Worm (Caenorhabditis elegans) whole organism, L4 larva: ENCODE data around the gene Y4C6B.7.

Experiments used
- F26F4.8 ChIP-seq: fragments of 200-800 bp; sonication (Bioruptor generic); conservative IDR thresholded peaks from 2 replicates; pipeline ENCODE4 v1.3.6; 2022; ENCODE audit warnings: missing genetic modification characterization, missing compliant biosample characterization
- F44E2.7 ChIP-seq: fragments of 200-800 bp; sonication (Bioruptor generic); IDR thresholded peaks from 2 replicates; pipeline ENCODE4 v2.1.2; 2022; ENCODE audit warnings: missing genetic modification characterization, missing compliant biosample characterization
- R02D3.7 ChIP-seq: fragments of 150-350 bp; sonication (generic microtip); optimal IDR thresholded peaks from 3 replicates; lab custom pipeline; 2014; ENCODE audit warnings: missing biosample characterization, missing genetic modification characterization
- T26A8.4 ChIP-seq: fragments of 200-800 bp; sonication (Bioruptor generic); IDR thresholded peaks from 2 replicates; pipeline ENCODE4 v1.3.6; 2022; ENCODE audit warnings: missing genetic modification characterization, missing compliant biosample characterization
- Y5F2A.4 ChIP-seq: fragments of 200-800 bp; sonication (Bioruptor generic); optimal IDR thresholded peaks from 2 replicates; lab custom pipeline; 2018; ENCODE audit warnings: mild to moderate bottlenecking, missing genetic modification characterization, missing compliant biosample characterization
- aha-1 ChIP-seq: fragments of 150-350 bp; peaks from one replicate; lab custom pipeline; 2014; ENCODE audit warnings: missing biosample characterization, missing genetic modification characterization
- aly-2 ChIP-seq: sonication (generic microtip); optimal IDR thresholded peaks from 2 replicates; lab custom pipeline; 2018; ENCODE audit warnings: missing biosample characterization, missing genetic modification characterization
- ceh-20 ChIP-seq: fragments of 200-800 bp; sonication (Bioruptor generic); IDR thresholded peaks from 2 replicates; pipeline ENCODE4 v1.3.6; 2022; ENCODE audit warnings: missing genetic modification reagents, missing genetic modification characterization, missing compliant biosample characterization
- ceh-28 ChIP-seq: fragments of 150-350 bp; optimal IDR thresholded peaks from 2 replicates; lab custom pipeline; 2014; ENCODE audit warnings: missing biosample characterization, missing genetic modification reagents, missing genetic modification characterization
- ceh-44 ChIP-seq: fragments of 200-800 bp; sonication (Bioruptor generic); IDR thresholded peaks from 2 replicates; pipeline ENCODE4 v1.3.6; 2022; ENCODE audit warnings: missing genetic modification reagents, missing genetic modification characterization, missing compliant biosample characterization
- daf-12 ChIP-seq: fragments of 150-350 bp; optimal IDR thresholded peaks from 2 replicates; lab custom pipeline; 2014; ENCODE audit warnings: missing biosample characterization, missing genetic modification reagents, missing genetic modification characterization
- daf-16 ChIP-seq, 3 experiments: sonication (generic microtip); optimal IDR thresholded peaks; 2 replicates each; lab custom pipeline; 2016 to 2017; ENCODE audit warnings: missing genetic modification characterization in 3 of 3, missing genetic modification reagents in 3 of 3, mild to moderate bottlenecking in 2 of 3, missing compliant biosample characterization in 2 of 3, missing biosample characterization in 1 of 3, moderate library complexity in 1 of 3
- daf-19 ChIP-seq: fragments of 200-800 bp; sonication (Bioruptor generic); conservative IDR thresholded peaks from 2 replicates; pipeline ENCODE4 v1.3.6; 2022; ENCODE audit warnings: missing genetic modification characterization, missing compliant biosample characterization
- dpl-1 ChIP-seq: fragments of 150-350 bp; optimal IDR thresholded peaks from 2 replicates; lab custom pipeline; 2014; ENCODE audit warnings: missing biosample characterization, missing genetic modification reagents, missing genetic modification characterization
- duxl-1 ChIP-seq: sonication (generic microtip); optimal IDR thresholded peaks from 2 replicates; lab custom pipeline; 2016; ENCODE audit warnings: mild to moderate bottlenecking, missing genetic modification characterization, moderate library complexity, missing compliant biosample characterization; ENCODE audit not compliant: poor library complexity
- dve-1 ChIP-seq: sonication (generic microtip); optimal IDR thresholded peaks from 2 replicates; lab custom pipeline; 2017; ENCODE audit warnings: antibody characterized with exemption, mild to moderate bottlenecking, missing genetic modification characterization, missing compliant biosample characterization; ENCODE audit not compliant: insufficient read depth
- gei-8 ChIP-seq: fragments of 200-800 bp; sonication (Bioruptor generic); optimal IDR thresholded peaks from 2 replicates; lab custom pipeline; 2018; ENCODE audit warnings: mild to moderate bottlenecking, missing genetic modification characterization, missing compliant biosample characterization
- hif-1 ChIP-seq, 2 experiments: sonication (generic microtip); optimal IDR thresholded peaks; 2 replicates each; lab custom pipeline; 2016 to 2017; ENCODE audit warnings: missing compliant biosample characterization in 2 of 2, missing genetic modification characterization in 2 of 2, missing genetic modification reagents in 2 of 2, missing genotype in 2 of 2, mild to moderate bottlenecking in 1 of 2
- hlh-11 ChIP-seq: fragments of 200-800 bp; sonication (Bioruptor generic); optimal IDR thresholded peaks from 2 replicates; lab custom pipeline; 2018; ENCODE audit warnings: mild to moderate bottlenecking, missing genetic modification characterization, missing compliant biosample characterization
- hlh-30 ChIP-seq: sonication (generic microtip); optimal IDR thresholded peaks from 2 replicates; lab custom pipeline; 2017; ENCODE audit warnings: antibody characterized with exemption, mild to moderate bottlenecking, missing genetic modification characterization, missing compliant biosample characterization; ENCODE audit not compliant: insufficient read depth
- hmg-1.1 ChIP-seq: fragments of 200-800 bp; sonication (Bioruptor generic); IDR thresholded peaks from 2 replicates; pipeline ENCODE4 v1.3.6; 2022; ENCODE audit warnings: missing genetic modification reagents, missing genetic modification characterization, missing compliant biosample characterization
- lin-38 ChIP-seq: fragments of 200-800 bp; sonication (Bioruptor generic); IDR thresholded peaks from 2 replicates; pipeline ENCODE4 v1.3.6; 2022; ENCODE audit warnings: missing genetic modification reagents, missing genetic modification characterization, missing compliant biosample characterization
- lsy-2 ChIP-seq, 2 experiments: fragments of 150-350 bp in 1 of 2; sonication (generic microtip) in 1 of 2; optimal IDR thresholded peaks; 2 replicates each; lab custom pipeline; 2014 to 2017; ENCODE audit warnings: missing biosample characterization in 2 of 2, missing genetic modification characterization in 2 of 2
- mdl-1 ChIP-seq, 2 experiments: fragments of 150-350 bp in 1 of 2; sonication (generic microtip) in 1 of 2; optimal IDR thresholded peaks; 2 replicates each; lab custom pipeline; 2014 to 2017; ENCODE audit warnings: missing biosample characterization in 2 of 2, missing genetic modification characterization in 2 of 2
- mep-1 ChIP-seq: fragments of 150-350 bp; sonication (generic microtip); optimal IDR thresholded peaks from 3 replicates; lab custom pipeline; 2014; ENCODE audit warnings: missing biosample characterization, missing genetic modification characterization
- nhr-102 ChIP-seq: sonication (generic microtip); optimal IDR thresholded peaks from 2 replicates; lab custom pipeline; 2016; ENCODE audit warnings: mild to moderate bottlenecking, missing genetic modification characterization, moderate library complexity, missing compliant biosample characterization
- nhr-111 ChIP-seq: fragments of 200-800 bp; sonication (Bioruptor generic); optimal IDR thresholded peaks from 2 replicates; lab custom pipeline; 2018; ENCODE audit warnings: mild to moderate bottlenecking, missing genetic modification characterization, missing compliant biosample characterization
- nhr-237 ChIP-seq: sonication (generic microtip); optimal IDR thresholded peaks from 2 replicates; lab custom pipeline; 2017; ENCODE audit warnings: missing biosample characterization, missing genetic modification characterization
- nhr-28 ChIP-seq: fragments of 150-350 bp; optimal IDR thresholded peaks from 2 replicates; lab custom pipeline; 2014; ENCODE audit warnings: missing biosample characterization, missing genetic modification characterization
- nhr-41 ChIP-seq: fragments of 200-800 bp; sonication (Bioruptor generic); IDR thresholded peaks from 2 replicates; pipeline ENCODE4 v1.3.6; 2022; ENCODE audit warnings: missing genetic modification reagents, missing genetic modification characterization, missing compliant biosample characterization
- nhr-42 ChIP-seq: fragments of 200-800 bp; sonication (Bioruptor generic); IDR thresholded peaks from 2 replicates; pipeline ENCODE4 v1.3.6; 2022; ENCODE audit warnings: missing genetic modification characterization, missing compliant biosample characterization
- nhr-48 ChIP-seq: sonication (generic microtip); optimal IDR thresholded peaks from 2 replicates; lab custom pipeline; 2016; ENCODE audit warnings: mild to moderate bottlenecking, missing genetic modification characterization, missing compliant biosample characterization
- nhr-77 ChIP-seq: fragments of 150-350 bp; optimal IDR thresholded peaks from 2 replicates; lab custom pipeline; 2014; ENCODE audit warnings: missing biosample characterization, missing genetic modification characterization
- pha-4 ChIP-seq, 2 experiments: fragments of 150-350 bp in 1 of 2; fragments of 200-800 bp in 1 of 2; sonication (Bioruptor generic) in 1 of 2; IDR thresholded peaks in 1 of 2; optimal IDR thresholded peaks in 1 of 2; 2 replicates each; pipeline versions ENCODE4 v1.3.6 to Lab custom; 2014 to 2022; ENCODE audit warnings: missing genetic modification characterization in 2 of 2, missing genetic modification reagents in 2 of 2, missing biosample characterization in 1 of 2, missing compliant biosample characterization in 1 of 2
- rbr-2 ChIP-seq: sonication (generic microtip); optimal IDR thresholded peaks from 2 replicates; lab custom pipeline; 2016; ENCODE audit warnings: missing genotype, missing genetic modification characterization, missing compliant biosample characterization
- snpc-1.2 ChIP-seq: fragments of 200-800 bp; sonication (Bioruptor generic); IDR thresholded peaks from 2 replicates; pipeline ENCODE4 v1.3.6; 2022; ENCODE audit warnings: missing genetic modification reagents, missing genetic modification characterization, missing compliant biosample characterization
- spr-1 ChIP-seq: sonication (generic microtip); optimal IDR thresholded peaks from 2 replicates; lab custom pipeline; 2016; ENCODE audit warnings: mild to moderate bottlenecking, missing genetic modification characterization, missing compliant biosample characterization
- spr-3 ChIP-seq: fragments of 200-800 bp; sonication (Bioruptor generic); optimal IDR thresholded peaks from 2 replicates; lab custom pipeline; 2018; ENCODE audit warnings: mild to moderate bottlenecking, missing genetic modification characterization, missing compliant biosample characterization
- unc-130 ChIP-seq: sonication (generic microtip); optimal IDR thresholded peaks from 2 replicates; lab custom pipeline; 2016; ENCODE audit warnings: missing genetic modification reagents, missing genetic modification characterization, missing compliant biosample characterization
- unc-62 ChIP-seq, 3 experiments: fragments of 150-350 bp in 1 of 3; sonication (generic microtip); optimal IDR thresholded peaks in 2 of 3; peaks in 1 of 3; 1 replicate in 1 of 3; 2 replicates in 2 of 3; lab custom pipeline; 2014 to 2017; ENCODE audit warnings: missing biosample characterization in 3 of 3, missing genetic modification characterization in 3 of 3, missing genetic modification reagents in 3 of 3, missing genotype in 1 of 3
- zip-11 ChIP-seq: fragments of 200-800 bp; sonication (Bioruptor generic); IDR thresholded peaks from 2 replicates; pipeline ENCODE4 v1.3.6; 2022; ENCODE audit warnings: missing genetic modification characterization, missing compliant biosample characterization
- ztf-11 ChIP-seq: fragments of 150-350 bp; optimal IDR thresholded peaks from 2 replicates; lab custom pipeline; 2014; ENCODE audit warnings: missing biosample characterization, missing genetic modification characterization

The Y4C6B.7 gene

ce11 chrIV:5344168-5344567, 9.1 kb downstream of the Y4C6B.7 start (continued):
- TF ChIP-seq spr-3 (no peak), lin-38 (GFP tag; lab: Robert Waterston, UW) (peak; percentile 54), duxl-1 (tag; lab: Kevin White, UChicago) (no peak), T26A8.4 (GFP tag; lab: Robert Waterston, UW) (0 out of 2 replicates have a peak, but pooled peaks have one; percentile 29), hlh-30 (tag; lab: Kevin White, UChicago) (peak; percentile 54), ceh-44 (GFP tag; lab: Robert Waterston, UW) (peak; percentile 64; the same call in 1 of the 2 replicates), pha-4 (GFP tag; IDR thresholded peaks at IDR 0.05; lab: Robert Waterston, UW) (peak; percentile 56; the same call in 1 of the 2 replicates), pha-4 (tag; optimal IDR thresholded peaks at IDR 0.05; lab: Kevin White, UChicago) (no peak), ztf-11 (tag; lab: Kevin White, UChicago) (no peak), nhr-41 (no peak), ceh-28 (tag; lab: Kevin White, UChicago) (no peak), nhr-77 (no peak), lsy-2 (tag; optimal IDR thresholded peaks at IDR 0.05; lab: Kevin White, UChicago) (no peak)
- TF ChIP-seq, all 104 proteins: peak for 15

ce11 chrIV:5339255-5339654, 14.0 kb downstream of the Y4C6B.7 start, which contains the start of gene Y4C6B.2:
Gene Y4C6B.2, plus strand, starts transcription at chrIV:5339574.
- TF ChIP-seq daf-12 (tag; lab: Kevin White, UChicago) (no peak), nhr-28 (tag; lab: Kevin White, UChicago) (peak; percentile 33), dve-1 (peak; percentile 12), unc-62 (GFP tag; optimal IDR thresholded peaks at IDR 0.05 in 1 of 2; lab: Kevin White, UChicago) (peak in 1 of 2 experiments; percentile 13), unc-62 (tag; optimal IDR thresholded peaks at IDR 0.05; lab: Kevin White, UChicago) (no peak)
- TF ChIP-seq, all 104 proteins: peak for 3

ce11 chrIV:5337649-5338048, 15.6 kb downstream of the Y4C6B.7 start:
- TF ChIP-seq rbr-2 (tag; lab: Kevin White, UChicago) (no peak), zip-11 (no peak), nhr-48 (tag; lab: Kevin White, UChicago) (no peak), hlh-30 (tag; lab: Kevin White, UChicago) (peak; percentile 57), dve-1 (no peak), mdl-1 (tag; optimal IDR thresholded peaks at IDR 0.05; lab: Kevin White, UChicago) (peak in 1 of 2 experiments; percentile 18), aly-2 (tag; lab: Kevin White, UChicago) (no peak), F44E2.7 (no peak), aha-1 (tag; lab: Kevin White, UChicago) (peak; percentile 88), unc-130 (GFP tag; lab: Kevin White, UChicago) (no peak), nhr-42 (GFP tag; lab: Robert Waterston, UW) (no peak), spr-1 (tag; lab: Kevin White, UChicago) (no peak), R02D3.7 (tag; lab: Kevin White, UChicago) (no peak)

- peak; percentile 25 for TF ChIP-seq duxl-1 (tag; lab: Kevin White, UChicago)
- peak; percentile 83 for TF ChIP-seq hmg-1.1 (GFP tag; lab: Robert Waterston, UW)
- peak; percentile 73 for TF ChIP-seq ceh-44 (GFP tag; lab: Robert Waterston, UW)
- peak in 1 of 2 experiments; percentile 19 for TF ChIP-seq unc-62 (GFP tag; optimal IDR thresholded peaks at IDR 0.05 in 1 of 2; lab: Kevin White, UChicago)
- no peak for TF ChIP-seq unc-62 (tag; optimal IDR thresholded peaks at IDR 0.05; lab: Kevin White, UChicago)
- TF ChIP-seq mep-1 (tag; lab: Kevin White, UChicago) = peak; percentile 62
- TF ChIP-seq nhr-102 = peak; percentile 18
- peak in 1 of 2 experiments; percentile 34 for TF ChIP-seq hif-1 (tag; optimal IDR thresholded peaks at IDR 0.05; lab: Kevin White, UChicago)
- TF ChIP-seq snpc-1.2 (GFP tag; lab: Robert Waterston, UW) = peak; percentile 96
- peak; percentile 79 for TF ChIP-seq lin-38 (GFP tag; lab: Robert Waterston, UW)
- peak; percentile 64 for TF ChIP-seq nhr-111 (GFP tag; lab: Kevin White, UChicago)
- peak in 1 of 2 experiments; percentile 66 for TF ChIP-seq lsy-2 (tag; optimal IDR thresholded peaks at IDR 0.05; lab: Kevin White, UChicago)
- peak; percentile 24 for TF ChIP-seq gei-8 (GFP tag; lab: Kevin White, UChicago)
- peak; percentile 70; the same call in 1 of the 2 replicates for TF ChIP-seq T26A8.4 (GFP tag; lab: Robert Waterston, UW)
- peak; percentile 49 for TF ChIP-seq hlh-11 (tag; lab: Kevin White, UChicago)
- 0 out of 2 replicates have a peak, but pooled peaks have one; percentile 67 for TF ChIP-seq ceh-20
- TF ChIP-seq aha-1 (tag; lab: Kevin White, UChicago) = peak; percentile 12
- no peak for TF ChIP-seq nhr-237 (tag; lab: Kevin White, UChicago)
- peak; percentile 23 for TF ChIP-seq Y5F2A.4
- TF ChIP-seq daf-16 (GFP tag; optimal IDR thresholded peaks at IDR 0.05; lab: Kevin White, UChicago) = peak; percentile 6 to 34
- peak; percentile 50 for TF ChIP-seq daf-16 (tag; optimal IDR thresholded peaks at IDR 0.05; lab: Kevin White, UChicago)
- peak; percentile 4 for TF ChIP-seq dpl-1 (GFP tag; lab: Kevin White, UChicago)
- no peak for TF ChIP-seq daf-19
- no peak for TF ChIP-seq F26F4.8 (GFP tag; lab: Robert Waterston, UW)
Observed at ce11 chrIV:5334518-5334917, 18.7 kb downstream of the Y4C6B.7 start.
